Worm (Caenorhabditis elegans) whole organism, L4 larva: Measurements from ENCODE around the gene wht-3.

ENCODE experiments used
- F10B5.3 ChIP-seq: sonication (generic microtip); optimal IDR thresholded peaks from 2 replicates; lab custom pipeline; 2016; ENCODE audit warnings: mild to moderate bottlenecking, missing genetic modification characterization, missing compliant biosample characterization
- F26F4.8 ChIP-seq: fragments of 200-800 bp; sonication (Bioruptor generic); conservative IDR thresholded peaks from 2 replicates; pipeline ENCODE4 v1.3.6; 2022; ENCODE audit warnings: missing genetic modification characterization, missing compliant biosample characterization
- F44E2.7 ChIP-seq: fragments of 200-800 bp; sonication (Bioruptor generic); IDR thresholded peaks from 2 replicates; pipeline ENCODE4 v2.1.2; 2022; ENCODE audit warnings: missing genetic modification characterization, missing compliant biosample characterization
- T20F7.1 ChIP-seq: fragments of 200-800 bp; sonication (Bioruptor generic); optimal IDR thresholded peaks from 2 replicates; lab custom pipeline; 2018; ENCODE audit warnings: mild to moderate bottlenecking, missing genetic modification characterization, missing compliant biosample characterization
- Y48G9A.11 ChIP-seq: fragments of 200-800 bp; sonication (Bioruptor generic); IDR thresholded peaks from 2 replicates; pipeline ENCODE4 v1.3.6; 2022; ENCODE audit warnings: missing genetic modification reagents, missing genetic modification characterization, missing compliant biosample characterization
- Y5F2A.4 ChIP-seq: fragments of 200-800 bp; sonication (Bioruptor generic); optimal IDR thresholded peaks from 2 replicates; lab custom pipeline; 2018; ENCODE audit warnings: mild to moderate bottlenecking, missing genetic modification characterization, missing compliant biosample characterization
- ZK337.2 ChIP-seq: fragments of 200-800 bp; sonication (Bioruptor generic); IDR thresholded peaks from 2 replicates; pipeline ENCODE4 v1.3.6; 2022; ENCODE audit warnings: missing genetic modification reagents, missing genetic modification characterization, missing compliant biosample characterization
- aly-2 ChIP-seq: sonication (generic microtip); optimal IDR thresholded peaks from 2 replicates; lab custom pipeline; 2018; ENCODE audit warnings: missing biosample characterization, missing genetic modification characterization
- ama-1 ChIP-seq: fragments of 150-350 bp; optimal IDR thresholded peaks from 2 replicates; lab custom pipeline; 2014; ENCODE audit warnings: inconsistent platforms, mixed read lengths
- arid-1 ChIP-seq: fragments of 200-800 bp; sonication (Bioruptor generic); conservative IDR thresholded peaks from 2 replicates; pipeline ENCODE4 v1.3.6; 2022; ENCODE audit warnings: missing genetic modification reagents, missing genetic modification characterization, missing compliant biosample characterization
- ceh-20 ChIP-seq: fragments of 200-800 bp; sonication (Bioruptor generic); IDR thresholded peaks from 2 replicates; pipeline ENCODE4 v1.3.6; 2022; ENCODE audit warnings: missing genetic modification reagents, missing genetic modification characterization, missing compliant biosample characterization
- ceh-28 ChIP-seq: fragments of 150-350 bp; optimal IDR thresholded peaks from 2 replicates; lab custom pipeline; 2014; ENCODE audit warnings: missing biosample characterization, missing genetic modification reagents, missing genetic modification characterization
- ceh-44 ChIP-seq: fragments of 200-800 bp; sonication (Bioruptor generic); IDR thresholded peaks from 2 replicates; pipeline ENCODE4 v1.3.6; 2022; ENCODE audit warnings: missing genetic modification reagents, missing genetic modification characterization, missing compliant biosample characterization
- ceh-62 ChIP-seq: sonication (generic microtip); optimal IDR thresholded peaks from 2 replicates; lab custom pipeline; 2017; ENCODE audit warnings: missing biosample characterization, missing genetic modification characterization
- cey-2 ChIP-seq: sonication (generic microtip); optimal IDR thresholded peaks from 3 replicates; lab custom pipeline; 2017; ENCODE audit warnings: missing genetic modification characterization, mild to moderate bottlenecking, missing compliant biosample characterization, antibody characterized with exemption, borderline replicate concordance; ENCODE audit not compliant: insufficient read depth
- daf-8 ChIP-seq: fragments of 200-800 bp; sonication (Bioruptor generic); IDR thresholded peaks from 2 replicates; pipeline ENCODE4 v1.3.6; 2022; ENCODE audit warnings: missing genetic modification characterization, missing compliant biosample characterization
- dmd-6 ChIP-seq: fragments of 200-800 bp; sonication (Bioruptor generic); IDR thresholded peaks from 2 replicates; pipeline ENCODE4 v1.3.6; 2022; ENCODE audit warnings: missing genetic modification reagents, missing genetic modification characterization, missing compliant biosample characterization
- dmd-9 ChIP-seq: fragments of 200-800 bp; sonication (Bioruptor generic); IDR thresholded peaks from 2 replicates; pipeline ENCODE4 v1.3.6; 2022; ENCODE audit warnings: missing genetic modification reagents, missing genetic modification characterization, missing compliant biosample characterization
- dpl-1 ChIP-seq: fragments of 150-350 bp; optimal IDR thresholded peaks from 2 replicates; lab custom pipeline; 2014; ENCODE audit warnings: missing biosample characterization, missing genetic modification reagents, missing genetic modification characterization
- fos-1 ChIP-seq: fragments of 150-350 bp; optimal IDR thresholded peaks from 2 replicates; lab custom pipeline; 2014; ENCODE audit warnings: missing biosample characterization, missing genetic modification characterization
- hif-1 ChIP-seq, 2 experiments: sonication (generic microtip); optimal IDR thresholded peaks; 2 replicates each; lab custom pipeline; 2016 to 2017; ENCODE audit warnings: missing compliant biosample characterization in 2 of 2, missing genetic modification characterization in 2 of 2, missing genetic modification reagents in 2 of 2, missing genotype in 2 of 2, mild to moderate bottlenecking in 1 of 2
- hlh-11 ChIP-seq: fragments of 200-800 bp; sonication (Bioruptor generic); optimal IDR thresholded peaks from 2 replicates; lab custom pipeline; 2018; ENCODE audit warnings: mild to moderate bottlenecking, missing genetic modification characterization, missing compliant biosample characterization
- hmg-1.1 ChIP-seq: fragments of 200-800 bp; sonication (Bioruptor generic); IDR thresholded peaks from 2 replicates; pipeline ENCODE4 v1.3.6; 2022; ENCODE audit warnings: missing genetic modification reagents, missing genetic modification characterization, missing compliant biosample characterization
- jun-1 ChIP-seq: fragments of 150-350 bp; optimal IDR thresholded peaks from 2 replicates; lab custom pipeline; 2014; ENCODE audit warnings: missing biosample characterization, missing genetic modification reagents, missing genetic modification characterization
- lin-13 ChIP-seq: fragments of 150-350 bp; optimal IDR thresholded peaks from 2 replicates; lab custom pipeline; 2014; ENCODE audit warnings: missing biosample characterization, missing genetic modification reagents, missing genetic modification characterization
- lin-15B ChIP-seq: fragments of 150-350 bp; sonication (generic microtip); optimal IDR thresholded peaks from 3 replicates; lab custom pipeline; 2014; ENCODE audit warnings: missing biosample characterization, missing genetic modification characterization
- lin-38 ChIP-seq: fragments of 200-800 bp; sonication (Bioruptor generic); IDR thresholded peaks from 2 replicates; pipeline ENCODE4 v1.3.6; 2022; ENCODE audit warnings: missing genetic modification reagents, missing genetic modification characterization, missing compliant biosample characterization
- lsy-2 ChIP-seq, 2 experiments: fragments of 150-350 bp in 1 of 2; sonication (generic microtip) in 1 of 2; optimal IDR thresholded peaks; 2 replicates each; lab custom pipeline; 2014 to 2017; ENCODE audit warnings: missing biosample characterization in 2 of 2, missing genetic modification characterization in 2 of 2
- mep-1 ChIP-seq: fragments of 150-350 bp; sonication (generic microtip); optimal IDR thresholded peaks from 3 replicates; lab custom pipeline; 2014; ENCODE audit warnings: missing biosample characterization, missing genetic modification characterization
- mxl-2 ChIP-seq: fragments of 200-800 bp; sonication (Bioruptor generic); conservative IDR thresholded peaks from 2 replicates; pipeline ENCODE4 v1.3.6; 2022; ENCODE audit warnings: missing genetic modification reagents, missing genetic modification characterization, missing compliant biosample characterization
- nhr-11 ChIP-seq: fragments of 150-350 bp; optimal IDR thresholded peaks from 2 replicates; lab custom pipeline; 2014; ENCODE audit warnings: missing biosample characterization, missing genetic modification characterization
- nhr-237 ChIP-seq: sonication (generic microtip); optimal IDR thresholded peaks from 2 replicates; lab custom pipeline; 2017; ENCODE audit warnings: missing biosample characterization, missing genetic modification characterization
- nhr-25 ChIP-seq: sonication (generic microtip); optimal IDR thresholded peaks from 2 replicates; lab custom pipeline; 2017; ENCODE audit warnings: missing genetic modification characterization, mild to moderate bottlenecking, missing compliant biosample characterization, antibody characterized with exemption, moderate library complexity, borderline replicate concordance; ENCODE audit not compliant: insufficient read depth
- nhr-41 ChIP-seq: fragments of 200-800 bp; sonication (Bioruptor generic); IDR thresholded peaks from 2 replicates; pipeline ENCODE4 v1.3.6; 2022; ENCODE audit warnings: missing genetic modification reagents, missing genetic modification characterization, missing compliant biosample characterization
- php-3 ChIP-seq: fragments of 200-800 bp; sonication (Bioruptor generic); IDR thresholded peaks from 2 replicates; pipeline ENCODE4 v1.3.6; 2022; ENCODE audit warnings: missing genetic modification reagents, missing genetic modification characterization, missing compliant biosample characterization
- sdz-12 ChIP-seq: fragments of 200-800 bp; sonication (Bioruptor generic); optimal IDR thresholded peaks from 2 replicates; lab custom pipeline; 2018; ENCODE audit warnings: mild to moderate bottlenecking, missing genetic modification characterization, missing compliant biosample characterization
- set-16 ChIP-seq: fragments of 200-800 bp; sonication (Bioruptor generic); IDR thresholded peaks from 2 replicates; pipeline ENCODE4 v1.3.6; 2022; ENCODE audit warnings: missing genetic modification reagents, missing genetic modification characterization, missing compliant biosample characterization
- snpc-1.2 ChIP-seq: fragments of 200-800 bp; sonication (Bioruptor generic); IDR thresholded peaks from 2 replicates; pipeline ENCODE4 v1.3.6; 2022; ENCODE audit warnings: missing genetic modification reagents, missing genetic modification characterization, missing compliant biosample characterization
- snpc-4 ChIP-seq: fragments of 150-350 bp; optimal IDR thresholded peaks from 2 replicates; lab custom pipeline; 2014; ENCODE audit warnings: missing biosample characterization, missing genetic modification characterization
- spr-3 ChIP-seq: fragments of 200-800 bp; sonication (Bioruptor generic); optimal IDR thresholded peaks from 2 replicates; lab custom pipeline; 2018; ENCODE audit warnings: mild to moderate bottlenecking, missing genetic modification characterization, missing compliant biosample characterization
- tag-97 ChIP-seq: fragments of 200-800 bp; sonication (Bioruptor generic); IDR thresholded peaks from 2 replicates; pipeline ENCODE4 v1.3.6; 2022; ENCODE audit warnings: missing genetic modification characterization, missing compliant biosample characterization
- unc-39 ChIP-seq: sonication (generic microtip); optimal IDR thresholded peaks from 2 replicates; lab custom pipeline; 2017; ENCODE audit warnings: missing biosample characterization, missing genetic modification characterization
- unc-62 ChIP-seq, 3 experiments: fragments of 150-350 bp in 1 of 3; sonication (generic microtip); optimal IDR thresholded peaks in 2 of 3; peaks in 1 of 3; 1 replicate in 1 of 3; 2 replicates in 2 of 3; lab custom pipeline; 2014 to 2017; ENCODE audit warnings: missing biosample characterization in 3 of 3, missing genetic modification characterization in 3 of 3, missing genetic modification reagents in 3 of 3, missing genotype in 1 of 3
- zfp-2 ChIP-seq: sonication (generic microtip); optimal IDR thresholded peaks from 2 replicates; lab custom pipeline; 2016; ENCODE audit warnings: mild to moderate bottlenecking, missing genetic modification characterization, missing compliant biosample characterization
- zfp-3 ChIP-seq: fragments of 200-800 bp; sonication (Bioruptor generic); conservative IDR thresholded peaks from 2 replicates; pipeline ENCODE4 v1.3.6; 2022; ENCODE audit warnings: missing genetic modification reagents, missing genetic modification characterization, missing compliant biosample characterization
- zip-11 ChIP-seq: fragments of 200-800 bp; sonication (Bioruptor generic); IDR thresholded peaks from 2 replicates; pipeline ENCODE4 v1.3.6; 2022; ENCODE audit warnings: missing genetic modification characterization, missing compliant biosample characterization

Gene wht-3

DNA sequence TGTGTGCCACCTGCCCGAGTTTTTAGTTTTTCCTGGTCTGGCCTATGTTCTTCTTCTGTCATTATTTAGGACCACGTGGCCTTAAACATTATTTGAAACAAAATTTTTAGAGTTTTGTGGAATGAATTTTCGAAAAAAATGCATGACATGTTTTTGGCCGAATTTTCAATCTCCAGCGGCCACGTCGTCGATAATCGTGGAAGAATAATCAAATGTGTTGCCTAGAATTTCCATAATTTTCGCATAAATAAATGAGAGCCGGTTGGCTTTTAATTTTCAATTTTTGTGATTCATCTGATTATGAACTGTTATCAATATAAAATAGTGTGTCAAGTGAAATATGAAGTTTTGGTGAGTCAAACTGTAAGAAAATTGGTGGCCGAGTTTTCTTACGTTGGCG lies 9.5 kb upstream of the wht-3 start, which contains the start of gene C01G12.16:
C01G12.16 (plus strand) TSS at position 301 of the 400 bp plus-strand sequence.
- TF ChIP-seq dpl-1 (no peak), sdz-12 (GFP tag; lab: Kevin White, UChicago) (no peak), F44E2.7 (GFP tag; lab: Robert Waterston, UW) (no peak), arid-1 (no peak), lin-15B (tag; lab: Kevin White, UChicago) (no peak), dmd-9 (GFP tag; lab: Robert Waterston, UW) (no peak), snpc-4 (no peak), F26F4.8 (GFP tag; lab: Robert Waterston, UW) (no peak), hlh-11 (tag; lab: Kevin White, UChicago) (no peak), ceh-28 (no peak), ceh-20 (no peak)

ce11 chrIII:4157298-4157697 lies 5.9 kb upstream of the wht-3 start, which contains the start of gene C16C10.9:
C16C10.9 (minus strand) TSS chrIII:4157398.
- no peak for TF ChIP-seq nhr-11
- TF ChIP-seq lin-13 (GFP tag; lab: Kevin White, UChicago), result no peak
- no peak for TF ChIP-seq daf-8 (GFP tag; lab: Robert Waterston, UW)
- TF ChIP-seq ceh-44 (GFP tag; lab: Robert Waterston, UW), result no peak
- no peak for TF ChIP-seq snpc-1.2 (GFP tag; lab: Robert Waterston, UW)
- TF ChIP-seq mxl-2 (GFP tag; lab: Robert Waterston, UW), result no peak
- TF ChIP-seq ama-1, result no peak
- no peak for TF ChIP-seq hmg-1.1 (GFP tag; lab: Robert Waterston, UW)
- TF ChIP-seq aly-2 (tag; lab: Kevin White, UChicago), result no peak
- no peak for TF ChIP-seq unc-62 (GFP tag; optimal IDR thresholded peaks at IDR 0.05 in 1 of 2; lab: Kevin White, UChicago)
- no peak for TF ChIP-seq unc-62 (tag; optimal IDR thresholded peaks at IDR 0.05; lab: Kevin White, UChicago)
- TF ChIP-seq Y5F2A.4 (GFP tag; lab: Kevin White, UChicago), result no peak
- TF ChIP-seq F10B5.3 (tag; lab: Kevin White, UChicago), result no peak
- TF ChIP-seq zfp-2 (tag; lab: Kevin White, UChicago), result no peak
- TF ChIP-seq ceh-28, result no peak
- TF ChIP-seq hlh-11 (tag; lab: Kevin White, UChicago), result no peak
- no peak for TF ChIP-seq Y48G9A.11 (GFP tag; lab: Robert Waterston, UW)
- no peak for TF ChIP-seq hif-1 (tag; optimal IDR thresholded peaks at IDR 0.05; lab: Kevin White, UChicago)
- TF ChIP-seq nhr-41 (GFP tag; lab: Robert Waterston, UW), result no peak

DNA sequence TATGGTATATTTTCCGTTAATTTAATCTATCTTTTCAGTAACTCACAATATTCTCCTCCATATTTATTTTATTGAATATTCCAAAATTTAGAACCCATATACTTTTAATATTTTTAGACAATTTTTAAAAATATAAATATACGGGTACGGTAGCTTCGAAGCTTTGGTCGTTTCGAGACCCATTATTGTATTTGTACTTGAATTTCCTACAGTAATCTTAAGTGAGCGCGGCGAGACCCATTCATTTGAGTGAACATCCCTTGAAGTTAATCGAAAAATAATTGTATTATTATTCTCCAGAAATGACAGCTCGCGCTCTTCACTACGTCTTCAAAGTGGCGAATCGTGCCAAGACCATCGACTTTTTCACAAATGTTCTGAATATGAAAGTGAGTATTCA lies 1.9 kb upstream of the wht-3 start, which contains the start of gene glod-4:
glod-4 (plus strand) TSS at position 301 of the 400 bp plus-strand sequence.
- TF ChIP-seq nhr-25 (tag; lab: Kevin White, UChicago) (no peak), lsy-2 (tag; optimal IDR thresholded peaks at IDR 0.05; lab: Kevin White, UChicago) (peak in 1 of 2 experiments; percentile 41)

DNA sequence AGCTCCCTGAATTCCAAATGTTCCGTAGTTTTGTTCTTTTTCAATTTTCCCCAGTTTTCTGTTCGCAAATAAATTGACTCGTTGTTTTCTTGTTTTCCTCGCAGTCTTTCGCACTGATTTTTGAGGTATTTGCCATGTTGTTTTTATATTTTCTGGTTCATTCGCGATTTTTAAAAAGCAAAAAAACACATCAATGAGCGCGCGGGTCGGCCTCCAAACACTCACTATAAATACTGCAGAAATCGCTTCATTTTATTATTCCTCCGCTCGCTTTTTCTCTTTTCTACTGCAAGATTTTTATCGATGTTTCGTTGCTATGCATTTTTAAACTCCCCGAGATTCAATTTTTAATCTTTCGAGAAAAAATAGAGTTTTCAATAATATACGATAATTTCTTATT lies 1.4 kb upstream of the wht-3 start:
- TF ChIP-seq T20F7.1 (peak; percentile 49), fos-1 (tag; lab: Kevin White, UChicago) (no peak), jun-1 (tag; lab: Kevin White, UChicago) (no peak), zfp-3 (GFP tag; lab: Robert Waterston, UW) (0 out of 2 replicates have a peak, but pooled peaks have one; percentile 16), tag-97 (GFP tag; lab: Robert Waterston, UW) (no peak), ZK337.2 (GFP tag; lab: Robert Waterston, UW) (no peak), ceh-62 (tag; lab: Kevin White, UChicago) (no peak), nhr-237 (tag; lab: Kevin White, UChicago) (no peak), mep-1 (tag; lab: Kevin White, UChicago) (no peak), spr-3 (GFP tag; lab: Kevin White, UChicago) (no peak), ama-1 (peak; percentile 65), php-3 (GFP tag; lab: Robert Waterston, UW) (no peak), F26F4.8 (GFP tag; lab: Robert Waterston, UW) (no peak), zip-11 (no peak), unc-39 (no peak), cey-2 (no peak), Y5F2A.4 (GFP tag; lab: Kevin White, UChicago) (no peak), dmd-6 (GFP tag; lab: Robert Waterston, UW) (no peak), lin-38 (GFP tag; lab: Robert Waterston, UW) (peak; percentile 21; the same call in 1 of the 2 replicates), set-16 (GFP tag; lab: Robert Waterston, UW) (no peak), lsy-2 (tag; optimal IDR thresholded peaks at IDR 0.05; lab: Kevin White, UChicago) (no peak)
